Fruit fly (Drosophila melanogaster) whole organism, embryonic: ENCODE results near the gene Mst98Ca.
A peak's percentile ranks its signal among the peaks of the same experiment; 100 is the strongest.

Experiments used
- Ada2b ChIP-seq: fragments of 200-800 bp; sonication (Bioruptor generic); IDR thresholded peaks from 2 replicates; pipeline ENCODE4 v1.3.6; 2022; ENCODE audit warnings: missing biosample characterization, missing genetic modification characterization
- Bgb ChIP-seq: fragments of 200-800 bp; sonication (Bioruptor generic); IDR thresholded peaks from 2 replicates; pipeline ENCODE4 v1.3.6; 2022; ENCODE audit warnings: missing biosample characterization, missing genetic modification characterization; ENCODE audit not compliant: partially characterized antibody
- CG10267 ChIP-seq: fragments of 200-800 bp; sonication (Bioruptor generic); optimal IDR thresholded peaks from 2 replicates; lab custom pipeline; 2018; ENCODE audit warnings: missing biosample characterization, mild to moderate bottlenecking, missing genetic modification characterization, moderate library complexity
- CG10462 ChIP-seq: fragments of 200-800 bp; sonication (Bioruptor generic); optimal IDR thresholded peaks from 2 replicates; lab custom pipeline; 2016; ENCODE audit warnings: missing biosample characterization, missing genetic modification characterization
- CG13123 ChIP-seq: fragments of 200-800 bp; sonication (Bioruptor generic); optimal IDR thresholded peaks from 2 replicates; lab custom pipeline; 2016; ENCODE audit warnings: missing biosample characterization, missing genetic modification characterization
- CG15601 ChIP-seq: fragments of 200-800 bp; sonication (Bioruptor generic); optimal IDR thresholded peaks from 3 replicates; lab custom pipeline; 2019; ENCODE audit warnings: missing biosample characterization, mild to moderate bottlenecking, missing genetic modification characterization, moderate library complexity
- CG1602 ChIP-seq: fragments of 200-800 bp; sonication (Bioruptor generic); optimal IDR thresholded peaks from 3 replicates; lab custom pipeline; 2016; ENCODE audit warnings: missing biosample characterization, missing genetic modification characterization
- CG16815 ChIP-seq: fragments of 200-800 bp; sonication (Bioruptor generic); optimal IDR thresholded peaks from 3 replicates; lab custom pipeline; 2017; ENCODE audit warnings: missing biosample characterization, mild to moderate bottlenecking, missing genetic modification characterization
- CG18262 ChIP-seq: fragments of 200-800 bp; optimal IDR thresholded peaks from 3 replicates; lab custom pipeline; 2019; ENCODE audit warnings: missing biosample characterization, mild to moderate bottlenecking, missing genetic modification characterization, moderate library complexity
- CG1832 ChIP-seq: fragments of 200-800 bp; sonication (Bioruptor generic); optimal IDR thresholded peaks from 2 replicates; lab custom pipeline; 2017; ENCODE audit warnings: missing biosample characterization, mild to moderate bottlenecking, missing genetic modification characterization, inconsistent platforms
- CG18619 ChIP-seq: fragments of 200-800 bp; sonication (Bioruptor generic); optimal IDR thresholded peaks from 3 replicates; lab custom pipeline; 2017; ENCODE audit warnings: missing biosample characterization, mild to moderate bottlenecking, missing genetic modification characterization
- CG18764 ChIP-seq: fragments of 200-800 bp; sonication (Bioruptor generic); optimal IDR thresholded peaks from 3 replicates; lab custom pipeline; 2016; ENCODE audit warnings: missing biosample characterization, missing genetic modification characterization
- CG33557 ChIP-seq: fragments of 200-800 bp; sonication (Bioruptor generic); optimal IDR thresholded peaks from 2 replicates; lab custom pipeline; 2019; ENCODE audit warnings: missing biosample characterization, mild to moderate bottlenecking, missing genetic modification characterization, moderate library complexity
- CG6175 ChIP-seq: fragments of 200-800 bp; sonication (Bioruptor generic); IDR thresholded peaks from 3 replicates; pipeline ENCODE4 v1.3.6; 2022; ENCODE audit warnings: missing biosample characterization, missing genetic modification characterization
- CG6272 ChIP-seq: fragments of 200-800 bp; sonication (Bioruptor generic); IDR thresholded peaks from 2 replicates; pipeline ENCODE4 v1.3.6; 2022; ENCODE audit warnings: missing biosample characterization, missing genetic modification characterization
- CG6813 ChIP-seq: fragments of 200-800 bp; sonication (Bioruptor generic); optimal IDR thresholded peaks from 2 replicates; lab custom pipeline; 2017; ENCODE audit warnings: missing biosample characterization, missing genetic modification characterization, mild to moderate bottlenecking, moderate library complexity, missing genetic modification reagents
- CG7357 ChIP-seq: fragments of 200-800 bp; sonication (Bioruptor generic); IDR thresholded peaks from 3 replicates; pipeline ENCODE4 v1.3.6; 2022; ENCODE audit warnings: missing biosample characterization, missing genetic modification characterization
- CG7372 ChIP-seq: fragments of 200-800 bp; sonication (Bioruptor generic); IDR thresholded peaks from 2 replicates; pipeline ENCODE4 v1.3.6; 2022; ENCODE audit warnings: missing biosample characterization, missing genetic modification characterization
- CG8478 ChIP-seq: fragments of >200 bp; optimal IDR thresholded peaks from 2 replicates; lab custom pipeline; 2018
- CG8924 ChIP-seq: fragments of 200-800 bp; optimal IDR thresholded peaks from 3 replicates; lab custom pipeline; 2019; ENCODE audit warnings: missing biosample characterization, mild to moderate bottlenecking, missing genetic modification characterization, moderate library complexity
- CrebB ChIP-seq: fragments of 200-800 bp; sonication (Bioruptor generic); optimal IDR thresholded peaks from 3 replicates; lab custom pipeline; 2018; ENCODE audit warnings: missing biosample characterization, mild to moderate bottlenecking, missing genetic modification characterization
- HLH54F ChIP-seq: fragments of 200-800 bp; sonication (Bioruptor generic); optimal IDR thresholded peaks from 3 replicates; lab custom pipeline; 2016; ENCODE audit warnings: missing biosample characterization, missing genetic modification characterization
- Hmx ChIP-seq: fragments of 200-800 bp; sonication (Bioruptor generic); optimal IDR thresholded peaks from 2 replicates; lab custom pipeline; 2016; ENCODE audit warnings: missing biosample characterization, missing genetic modification characterization
- Hr78 ChIP-seq, 2 experiments: fragments of 200-800 bp in 1 of 2; fragments of >200 bp in 1 of 2; sonication (Bioruptor generic) in 1 of 2; optimal IDR thresholded peaks; 2 replicates each; lab custom pipeline; 2017 to 2019; ENCODE audit warnings: missing biosample characterization in 2 of 2, missing genetic modification characterization in 2 of 2, mild to moderate bottlenecking in 1 of 2, moderate library complexity in 1 of 2
- MBD-R2 ChIP-seq: fragments of 200-800 bp; sonication (Bioruptor generic); IDR thresholded peaks from 2 replicates; pipeline ENCODE4 v1.3.6; 2022; ENCODE audit warnings: missing biosample characterization, missing genetic modification characterization
- Nf-YB ChIP-seq: fragments of 200-800 bp; sonication (Bioruptor generic); optimal IDR thresholded peaks from 3 replicates; lab custom pipeline; 2019; ENCODE audit warnings: missing biosample characterization, mild to moderate bottlenecking, missing genetic modification characterization, moderate library complexity
- Sox102F ChIP-seq: fragments of 200-800 bp; sonication (Bioruptor generic); optimal IDR thresholded peaks from 2 replicates; lab custom pipeline; 2018; ENCODE audit warnings: missing biosample characterization, mild to moderate bottlenecking, missing genetic modification characterization, moderate library complexity
- YL-1 ChIP-seq: fragments of 200-800 bp; sonication (Bioruptor generic); optimal IDR thresholded peaks from 3 replicates; lab custom pipeline; 2017; ENCODE audit warnings: missing biosample characterization, mild to moderate bottlenecking, missing genetic modification characterization
- bigmax ChIP-seq: fragments of 200-800 bp; sonication (Bioruptor generic); optimal IDR thresholded peaks from 2 replicates; lab custom pipeline; 2018; ENCODE audit warnings: missing biosample characterization, mild to moderate bottlenecking, missing genetic modification characterization
- cas ChIP-seq: fragments of 200-800 bp; sonication (Bioruptor generic); IDR thresholded peaks from 2 replicates; pipeline ENCODE4 v1.3.6; 2022; ENCODE audit warnings: missing biosample characterization, missing genetic modification characterization
- caup ChIP-seq: fragments of 200-800 bp; sonication (Bioruptor generic); optimal IDR thresholded peaks from 3 replicates; lab custom pipeline; 2017; ENCODE audit warnings: missing biosample characterization, mild to moderate bottlenecking, missing genetic modification characterization, moderate library complexity; ENCODE audit not compliant: severe bottlenecking
- chinmo ChIP-seq: fragments of 200-800 bp; sonication (Bioruptor generic); IDR thresholded peaks from 4 replicates; pipeline ENCODE4 v1.3.6; 2022; ENCODE audit warnings: missing biosample characterization, missing genetic modification characterization; ENCODE audit not compliant: partially characterized antibody
- ci ChIP-seq: fragments of 200-800 bp; sonication (Bioruptor generic); IDR thresholded peaks from 3 replicates; pipeline ENCODE4 v1.3.6; 2022; ENCODE audit warnings: missing biosample characterization, missing genetic modification characterization
- danr ChIP-seq: fragments of 200-800 bp; sonication (Bioruptor generic); IDR thresholded peaks from 2 replicates; pipeline ENCODE4 v1.3.6; 2022; ENCODE audit warnings: missing biosample characterization, missing genetic modification characterization
- dimm ChIP-seq: fragments of 200-800 bp; sonication (Bioruptor generic); IDR thresholded peaks from 2 replicates; pipeline ENCODE4 v1.3.6; 2022; ENCODE audit warnings: missing biosample characterization, missing genetic modification characterization
- eyg ChIP-seq: fragments of 200-800 bp; sonication (Bioruptor generic); optimal IDR thresholded peaks from 3 replicates; lab custom pipeline; 2016; ENCODE audit warnings: missing biosample characterization, missing genetic modification characterization
- fd64A ChIP-seq: fragments of 200-800 bp; sonication (Bioruptor generic); optimal IDR thresholded peaks from 3 replicates; lab custom pipeline; 2018; ENCODE audit warnings: missing biosample characterization, mild to moderate bottlenecking, missing genetic modification characterization
- gsb ChIP-seq: fragments of 200-800 bp; sonication (Bioruptor generic); IDR thresholded peaks from 2 replicates; pipeline ENCODE4 v1.3.6; 2022; ENCODE audit warnings: missing biosample characterization, missing genetic modification characterization
- mam ChIP-seq: fragments of 200-800 bp; sonication (Bioruptor generic); optimal IDR thresholded peaks from 3 replicates; lab custom pipeline; 2016; ENCODE audit warnings: missing biosample characterization, missing genetic modification characterization
- mld ChIP-seq: fragments of 200-800 bp; sonication (Bioruptor generic); IDR thresholded peaks from 3 replicates; pipeline ENCODE4 v1.3.6; 2022; ENCODE audit warnings: missing biosample characterization, missing genetic modification characterization; ENCODE audit not compliant: partially characterized antibody
- nerfin-2 ChIP-seq: fragments of 200-800 bp; sonication (Bioruptor generic); IDR thresholded peaks from 2 replicates; pipeline ENCODE4 v1.3.6; 2022; ENCODE audit warnings: missing biosample characterization, missing genetic modification characterization; ENCODE audit not compliant: partially characterized antibody
- pnt ChIP-seq: fragments of 200-800 bp; sonication (Bioruptor generic); optimal IDR thresholded peaks from 3 replicates; lab custom pipeline; 2016; ENCODE audit warnings: missing biosample characterization, missing genetic modification characterization
- row ChIP-seq: fragments of 200-800 bp; sonication (Bioruptor generic); IDR thresholded peaks from 3 replicates; pipeline ENCODE4 v1.3.6; 2022; ENCODE audit warnings: missing biosample characterization, missing genetic modification characterization
- slbo ChIP-seq: fragments of 200-800 bp; sonication (Bioruptor generic); IDR thresholded peaks from 2 replicates; pipeline ENCODE4 v1.3.6; 2022; ENCODE audit warnings: missing biosample characterization, missing genetic modification characterization
- stwl ChIP-seq: fragments of 200-800 bp; sonication (Bioruptor generic); optimal IDR thresholded peaks from 3 replicates; lab custom pipeline; 2018; ENCODE audit warnings: missing biosample characterization, mild to moderate bottlenecking, missing genetic modification characterization, moderate library complexity
- unc-4 ChIP-seq: fragments of 200-800 bp; sonication (Bioruptor generic); IDR thresholded peaks from 2 replicates; pipeline ENCODE4 v1.3.6; 2022; ENCODE audit warnings: missing biosample characterization, missing genetic modification characterization; ENCODE audit not compliant: partially characterized antibody
- wdn ChIP-seq: fragments of 200-800 bp; sonication (Bioruptor generic); IDR thresholded peaks from 2 replicates; pipeline ENCODE4 v1.3.6; 2022; ENCODE audit warnings: missing biosample characterization, missing genetic modification characterization
- zen2 ChIP-seq: fragments of 200-800 bp; sonication (Bioruptor generic); IDR thresholded peaks from 3 replicates; pipeline ENCODE4 v1.3.6; 2022; ENCODE audit warnings: missing biosample characterization, missing genetic modification characterization; ENCODE audit not compliant: partially characterized antibody
- zfh1 ChIP-seq: fragments of 200-800 bp; sonication (Bioruptor generic); IDR thresholded peaks from 3 replicates; pipeline ENCODE4 v1.3.6; 2022; ENCODE audit warnings: missing biosample characterization, missing genetic modification characterization

The Mst98Ca gene

dm6 chr3R:28336046-28336771, 45.1 kb downstream of the Mst98Ca start, which contains the start of gene larp (continued):
- TF ChIP-seq YL-1 (GFP tag; lab: Kevin White, UChicago) (peak; percentile 73), CG1832 (GFP tag; lab: Kevin White, UChicago) (peak; percentile 80), CrebB (tag; lab: Kevin White, UChicago) (no peak), nerfin-2 (GFP tag; lab: Robert Waterston, UW) (peak; percentile 91), CG10462 (peak; percentile 49), Hr78 (GFP tag; optimal IDR thresholded peaks at IDR 0.05; lab: Kevin White, UChicago) (no peak), cas (GFP tag; lab: Robert Waterston, UW) (peak; percentile 48; the same call in 1 of the 2 replicates), CG18262 (tag; lab: Kevin White, UChicago) (peak; percentile 51), dimm (GFP tag; lab: Robert Waterston, UW) (no peak), bigmax (no peak), caup (GFP tag; lab: Kevin White, UChicago) (peak; percentile 32), MBD-R2 (GFP tag; lab: Robert Waterston, UW) (peak; percentile 60), Hmx (no peak), CG18619 (GFP tag; lab: Kevin White, UChicago) (peak; percentile 55), zfh1 (GFP tag; lab: Robert Waterston, UW) (peak; percentile 73; the same call in 2 of the 3 replicates), mld (GFP tag; lab: Robert Waterston, UW) (peak; percentile 93), CG10267 (tag; lab: Kevin White, UChicago) (peak; percentile 39), CG7357 (peak; percentile 54; the same call in 1 of the 3 replicates), CG8478 (lab: Kevin White, UChicago) (peak; percentile 90), danr (GFP tag; lab: Robert Waterston, UW) (no peak), Ada2b (GFP tag; lab: Robert Waterston, UW) (peak; percentile 56), chinmo (GFP tag; lab: Robert Waterston, UW) (peak; percentile 53; the same call in 2 of the 4 replicates), row (GFP tag; lab: Robert Waterston, UW) (peak; percentile 91), HLH54F (GFP tag; lab: Kevin White, UChicago) (peak; percentile 67), pnt (GFP tag; lab: Kevin White, UChicago) (peak; percentile 18), CG6813 (GFP tag; lab: Kevin White, UChicago) (peak; percentile 13), Sox102F (GFP tag; lab: Kevin White, UChicago) (peak; percentile 67), slbo (GFP tag; lab: Robert Waterston, UW) (peak; percentile 92), CG1602 (GFP tag; lab: Kevin White, UChicago) (peak; percentile 49), CG13123 (peak; percentile 46), CG16815 (GFP tag; lab: Kevin White, UChicago) (peak; percentile 18), unc-4 (GFP tag; lab: Robert Waterston, UW) (peak; percentile 84), ci (GFP tag; lab: Robert Waterston, UW) (peak; percentile 69; the same call in 2 of the 3 replicates), gsb (GFP tag; lab: Robert Waterston, UW) (no peak), fd64A (no peak), CG6272 (GFP tag; lab: Robert Waterston, UW) (peak; percentile 85), CG6175 (GFP tag; lab: Robert Waterston, UW) (peak; percentile 59; the same call in 1 of the 3 replicates), stwl (tag; lab: Kevin White, UChicago) (peak; percentile 55), CG33557 (peak; percentile 25), Nf-YB (GFP tag; lab: Kevin White, UChicago) (no peak), CG7372 (GFP tag; lab: Robert Waterston, UW) (peak; percentile 68), eyg (GFP tag; lab: Kevin White, UChicago) (no peak), CG8924 (tag; lab: Kevin White, UChicago) (peak; percentile 48), CG18764 (peak; percentile 37), mam (GFP tag; lab: Kevin White, UChicago) (peak; percentile 77), zen2 (GFP tag; lab: Robert Waterston, UW) (peak; percentile 83), CG15601 (tag; lab: Kevin White, UChicago) (peak; percentile 53), wdn (GFP tag; lab: Robert Waterston, UW) (peak; percentile 61), Bgb (GFP tag; lab: Robert Waterston, UW) (peak; percentile 97)
